Fruit fly (Drosophila melanogaster) whole organism, prepupa: ENCODE data around the gene CG7987.

ENCODE experiments used
- CG10631 ChIP-seq: fragments of 200-800 bp; sonication (Bioruptor generic); optimal IDR thresholded peaks from 2 replicates; lab custom pipeline; 2016; ENCODE audit warnings: missing biosample characterization, missing genetic modification characterization
- CG31627 ChIP-seq: fragments of 200-800 bp; sonication (Bioruptor generic); optimal IDR thresholded peaks from 3 replicates; lab custom pipeline; 2016; ENCODE audit warnings: missing biosample characterization, missing genetic modification characterization
- Ets96B ChIP-seq: fragments of 200-800 bp; optimal IDR thresholded peaks from 2 replicates; lab custom pipeline; 2019; ENCODE audit warnings: missing biosample characterization, mild to moderate bottlenecking, missing genetic modification characterization, moderate library complexity

DNA sequence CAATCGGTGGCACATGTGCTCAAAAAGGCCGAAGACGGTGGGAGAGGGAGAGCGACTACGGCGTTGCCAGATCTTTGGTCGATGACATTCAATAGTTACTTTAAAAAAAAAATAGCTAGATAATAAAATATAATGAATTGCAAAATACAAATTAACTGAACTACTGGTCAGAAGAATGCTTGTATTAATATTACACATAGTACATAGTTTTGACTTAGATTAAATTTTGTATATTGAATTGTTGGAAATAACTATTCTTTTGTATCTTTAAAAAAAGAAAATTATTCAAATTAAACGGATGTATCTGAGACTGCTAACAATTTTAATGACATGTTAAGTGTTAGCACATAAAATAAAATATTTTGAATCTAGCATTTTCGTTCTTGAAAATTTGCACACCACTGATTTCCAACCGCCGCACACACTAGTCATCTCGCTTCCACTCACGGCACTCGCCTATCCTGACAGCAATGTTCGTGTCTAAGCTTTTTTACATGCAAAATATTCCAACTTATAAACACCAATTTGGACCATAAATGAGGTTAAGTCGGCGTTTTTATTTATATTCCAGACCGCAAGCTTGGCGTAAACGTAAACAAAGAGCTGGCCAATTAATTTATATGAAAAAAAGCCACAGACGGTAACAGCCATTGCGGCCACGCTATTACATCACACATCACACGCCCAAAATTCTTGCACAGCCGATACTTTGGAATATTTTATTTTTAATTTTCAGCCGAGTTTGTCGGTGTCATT lies 547 bp downstream of the CG7987 start:
- TF ChIP-seq CG31627 (GFP tag; lab: Kevin White, UChicago), result peak; percentile 68
- TF ChIP-seq Ets96B (tag; lab: Kevin White, UChicago), result peak; percentile 59
- TF ChIP-seq CG10631 (GFP tag; lab: Kevin White, UChicago), result peak; percentile 82
